Worm (Caenorhabditis elegans) whole organism, L1 larva: Measurements from ENCODE around the gene ZK596.3.

ENCODE experiments used
- ama-1 ChIP-seq: fragments of 150-350 bp; optimal IDR thresholded peaks from 2 replicates; lab custom pipeline; 2014
- elt-2 ChIP-seq: sonication (generic microtip); optimal IDR thresholded peaks from 2 replicates; lab custom pipeline; 2016; ENCODE audit warnings: missing genetic modification characterization, mild to moderate bottlenecking, inconsistent platforms, missing compliant biosample characterization, missing genetic modification reagents
- fos-1 ChIP-seq: fragments of 150-350 bp; optimal IDR thresholded peaks from 2 replicates; lab custom pipeline; 2014; ENCODE audit warnings: missing biosample characterization, missing genetic modification characterization
- jun-1 ChIP-seq: fragments of 150-350 bp; optimal IDR thresholded peaks from 2 replicates; lab custom pipeline; 2014; ENCODE audit warnings: missing biosample characterization, missing genetic modification reagents, missing genetic modification characterization
- mdl-1 ChIP-seq, 2 experiments: fragments of 150-350 bp; optimal IDR thresholded peaks; 2 replicates each; lab custom pipeline; 2014 to 2017; ENCODE audit warnings: missing biosample characterization in 2 of 2, missing genetic modification characterization in 2 of 2, inconsistent platforms in 1 of 2
- mep-1 ChIP-seq: fragments of 150-350 bp; optimal IDR thresholded peaks from 2 replicates; lab custom pipeline; 2014; ENCODE audit warnings: missing biosample characterization, missing genetic modification characterization
- nhr-12 ChIP-seq: sonication (generic microtip); optimal IDR thresholded peaks from 2 replicates; lab custom pipeline; 2017; ENCODE audit warnings: missing biosample characterization, missing genetic modification characterization
- pqm-1 ChIP-seq: sonication (generic microtip); optimal IDR thresholded peaks from 3 replicates; lab custom pipeline; 2017; ENCODE audit warnings: missing biosample characterization, missing genetic modification characterization
- skn-1 ChIP-seq: fragments of 150-350 bp; optimal IDR thresholded peaks from 2 replicates; lab custom pipeline; 2014; ENCODE audit warnings: missing biosample characterization, missing genetic modification characterization
- snpc-4 ChIP-seq: fragments of 150-350 bp; optimal IDR thresholded peaks from 2 replicates; lab custom pipeline; 2014; ENCODE audit warnings: missing biosample characterization, missing genetic modification characterization
- sptf-1 ChIP-seq: fragments of 150-350 bp; optimal IDR thresholded peaks from 2 replicates; lab custom pipeline; 2014; ENCODE audit warnings: missing biosample characterization, missing genetic modification characterization
- unc-130 ChIP-seq: fragments of 150-350 bp; optimal IDR thresholded peaks from 2 replicates; lab custom pipeline; 2017; ENCODE audit warnings: missing biosample characterization, missing genetic modification characterization, inconsistent platforms
- unc-30 ChIP-seq: sonication (generic microtip); optimal IDR thresholded peaks from 2 replicates; lab custom pipeline; 2017; ENCODE audit warnings: missing biosample characterization, missing genetic modification characterization
- ztf-11 ChIP-seq, 2 experiments: sonication (generic microtip); optimal IDR thresholded peaks; 2 replicates each; lab custom pipeline; 2016 to 2017; ENCODE audit warnings: missing genetic modification characterization in 2 of 2, missing biosample characterization in 1 of 2, missing compliant biosample characterization in 1 of 2

DNA sequence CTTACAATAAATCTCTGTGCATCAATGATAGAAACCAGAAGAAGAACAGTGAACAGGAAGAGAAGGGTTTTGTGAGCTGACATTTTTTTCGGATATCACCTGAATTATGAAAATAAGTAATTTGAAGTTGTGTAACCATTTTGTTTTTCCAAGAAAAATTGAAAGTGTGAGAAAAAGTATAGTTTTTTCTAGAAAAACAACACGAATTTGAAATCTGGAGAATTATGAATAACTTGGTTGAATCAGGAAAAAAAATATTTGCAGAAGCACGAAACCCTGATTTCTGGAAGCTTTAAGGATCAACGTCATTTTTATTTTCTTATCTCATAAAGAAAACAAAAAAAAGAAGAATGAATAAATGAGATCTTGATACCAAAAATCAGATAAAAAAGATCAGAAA, 29.7 kb downstream of the ZK596.3 start, which contains the start of gene F13E9.12:
- TF ChIP-seq nhr-12 (tag; lab: Kevin White, UChicago) (no peak), jun-1 (tag; lab: Kevin White, UChicago) (no peak), mep-1 (tag; lab: Kevin White, UChicago) (no peak), unc-130 (tag; lab: Kevin White, UChicago) (no peak), sptf-1 (tag; lab: Kevin White, UChicago) (no peak), snpc-4 (no peak), ztf-11 (tag; optimal IDR thresholded peaks at IDR 0.05; lab: Kevin White, UChicago) (no peak), unc-30 (tag; lab: Kevin White, UChicago) (no peak), mdl-1 (tag; optimal IDR thresholded peaks at IDR 0.05; lab: Kevin White, UChicago) (no peak), pqm-1 (tag; lab: Kevin White, UChicago) (no peak), skn-1 (tag; lab: Kevin White, UChicago) (no peak), fos-1 (tag; lab: Kevin White, UChicago) (no peak), elt-2 (tag; lab: Kevin White, UChicago) (no peak), ama-1 (lab: Kevin White, UChicago) (no peak)
